Fruit fly (Drosophila melanogaster) whole organism, pupa: ENCODE measurements around the gene CG6951.

ENCODE experiments used
- CG10348 ChIP-seq: fragments of 200-800 bp; sonication (Bioruptor generic); IDR thresholded peaks from 2 replicates; pipeline ENCODE4 v1.3.6; 2022; ENCODE audit warnings: missing biosample characterization, missing genetic modification characterization
- CG12605 ChIP-seq: fragments of 200-800 bp; sonication (Bioruptor generic); IDR thresholded peaks from 2 replicates; pipeline ENCODE4 v1.3.6; 2022; ENCODE audit warnings: missing biosample characterization, missing genetic modification characterization
- CG13204 ChIP-seq: fragments of 200-800 bp; sonication (Bioruptor generic); optimal IDR thresholded peaks from 2 replicates; lab custom pipeline; 2018; ENCODE audit warnings: missing biosample characterization, mild to moderate bottlenecking, missing genetic modification characterization, moderate library complexity
- CG14655 ChIP-seq: fragments of 200-800 bp; sonication (Bioruptor generic); optimal IDR thresholded peaks from 3 replicates; lab custom pipeline; 2017; ENCODE audit warnings: mild to moderate bottlenecking, missing biosample characterization, missing genetic modification reagents, missing genetic modification characterization
- CG15710 ChIP-seq: fragments of 200-800 bp; sonication (Bioruptor generic); optimal IDR thresholded peaks from 2 replicates; lab custom pipeline; 2018; ENCODE audit warnings: missing biosample characterization, mild to moderate bottlenecking, missing genetic modification characterization, moderate library complexity
- CG17806 ChIP-seq: fragments of 200-800 bp; sonication (Bioruptor generic); optimal IDR thresholded peaks from 2 replicates; lab custom pipeline; 2018; ENCODE audit warnings: missing biosample characterization, mild to moderate bottlenecking, missing genetic modification characterization, moderate library complexity
- CG32121 ChIP-seq: fragments of 200-800 bp; sonication (Bioruptor generic); IDR thresholded peaks from 2 replicates; pipeline ENCODE4 v1.3.6; 2022; ENCODE audit warnings: missing biosample characterization, missing genetic modification characterization
- CG34367 ChIP-seq: fragments of 200-800 bp; sonication (Bioruptor generic); optimal IDR thresholded peaks from 2 replicates; lab custom pipeline; 2018; ENCODE audit warnings: missing biosample characterization, mild to moderate bottlenecking, missing genetic modification characterization
- CG4496 ChIP-seq: fragments of 200-800 bp; sonication (Bioruptor generic); IDR thresholded peaks from 3 replicates; pipeline ENCODE4 v1.3.6; 2022; ENCODE audit warnings: missing biosample characterization, missing genetic modification characterization
- CG8159 ChIP-seq: fragments of 200-800 bp; sonication (Bioruptor generic); optimal IDR thresholded peaks from 3 replicates; lab custom pipeline; 2018; ENCODE audit warnings: missing biosample characterization, mild to moderate bottlenecking, missing genetic modification characterization, moderate library complexity
- CG8301 ChIP-seq: fragments of 200-800 bp; sonication (Bioruptor generic); optimal IDR thresholded peaks from 2 replicates; lab custom pipeline; 2018; ENCODE audit warnings: missing biosample characterization, mild to moderate bottlenecking, missing genetic modification characterization
- CG9948 ChIP-seq: fragments of 200-800 bp; sonication (Bioruptor generic); optimal IDR thresholded peaks from 2 replicates; lab custom pipeline; 2018; ENCODE audit warnings: missing biosample characterization, mild to moderate bottlenecking, missing genetic modification characterization, moderate library complexity
- D1 ChIP-seq: fragments of 200-800 bp; sonication (Bioruptor generic); optimal IDR thresholded peaks from 2 replicates; lab custom pipeline; 2018; ENCODE audit warnings: missing biosample characterization, mild to moderate bottlenecking, missing genetic modification characterization, moderate library complexity
- EcR ChIP-seq: fragments of 200-800 bp; sonication (Bioruptor generic); optimal IDR thresholded peaks from 3 replicates; lab custom pipeline; 2019; ENCODE audit warnings: missing biosample characterization, missing genetic modification characterization, mild to moderate bottlenecking, moderate library complexity, missing genetic modification reagents
- Ets98B ChIP-seq: fragments of 200-800 bp; sonication (Bioruptor generic); IDR thresholded peaks from 2 replicates; pipeline ENCODE4 v1.3.6; 2022; ENCODE audit warnings: missing biosample characterization, missing genetic modification characterization
- Pif1A ChIP-seq: fragments of 200-800 bp; sonication (Bioruptor generic); optimal IDR thresholded peaks from 3 replicates; lab custom pipeline; 2016; ENCODE audit warnings: missing biosample characterization, missing genetic modification characterization
- Pif1B ChIP-seq: fragments of 200-800 bp; sonication (Bioruptor generic); optimal IDR thresholded peaks from 3 replicates; lab custom pipeline; 2016; ENCODE audit warnings: missing biosample characterization, missing genetic modification characterization
- Snoo ChIP-seq: fragments of 200-800 bp; sonication (Bioruptor generic); optimal IDR thresholded peaks from 3 replicates; lab custom pipeline; 2017; ENCODE audit warnings: missing biosample characterization, mild to moderate bottlenecking, missing genetic modification characterization, inconsistent platforms
- fd96Ca ChIP-seq: fragments of 200-800 bp; sonication (Bioruptor generic); IDR thresholded peaks from 3 replicates; pipeline ENCODE4 v1.3.6; 2022; ENCODE audit warnings: missing biosample characterization, missing genetic modification characterization
- gl ChIP-seq: fragments of 200-800 bp; sonication (Bioruptor generic); optimal IDR thresholded peaks from 2 replicates; lab custom pipeline; 2018; ENCODE audit warnings: missing biosample characterization, mild to moderate bottlenecking, missing genetic modification characterization
- rn ChIP-seq: fragments of 200-800 bp; sonication (Bioruptor generic); IDR thresholded peaks from 2 replicates; pipeline ENCODE4 v1.3.6; 2022; ENCODE audit warnings: missing biosample characterization, missing genetic modification characterization

The CG6951 gene

DNA sequence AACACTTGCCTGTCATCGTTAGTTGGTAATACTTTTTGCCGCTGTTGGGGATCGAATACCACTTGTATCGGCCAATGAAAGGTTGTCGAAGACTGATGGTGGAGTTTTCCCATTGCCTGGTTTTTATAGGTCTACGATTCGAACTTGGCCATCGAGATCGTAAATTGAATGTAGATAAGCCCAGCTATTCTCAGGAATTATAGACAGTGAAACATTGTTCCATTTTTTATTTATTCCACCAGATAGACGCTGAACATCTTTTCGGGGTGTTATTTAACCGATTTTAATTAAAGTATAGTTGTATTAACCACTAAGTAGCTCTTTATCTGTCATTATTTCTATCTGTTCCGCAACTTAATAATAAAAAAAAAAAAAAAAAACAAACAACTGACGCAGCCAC lies 37.5 kb upstream of the CG6951 start, which contains the start of gene CG7298:
Gene CG7298 (minus strand): TSS at position 101 of the 400 bp plus-strand sequence.
- TF ChIP-seq Pif1B (GFP tag; lab: Kevin White, UChicago), result no peak
- TF ChIP-seq CG13204 (GFP tag; lab: Kevin White, UChicago), result no peak
- TF ChIP-seq, all 21 proteins: peak for 0

DNA sequence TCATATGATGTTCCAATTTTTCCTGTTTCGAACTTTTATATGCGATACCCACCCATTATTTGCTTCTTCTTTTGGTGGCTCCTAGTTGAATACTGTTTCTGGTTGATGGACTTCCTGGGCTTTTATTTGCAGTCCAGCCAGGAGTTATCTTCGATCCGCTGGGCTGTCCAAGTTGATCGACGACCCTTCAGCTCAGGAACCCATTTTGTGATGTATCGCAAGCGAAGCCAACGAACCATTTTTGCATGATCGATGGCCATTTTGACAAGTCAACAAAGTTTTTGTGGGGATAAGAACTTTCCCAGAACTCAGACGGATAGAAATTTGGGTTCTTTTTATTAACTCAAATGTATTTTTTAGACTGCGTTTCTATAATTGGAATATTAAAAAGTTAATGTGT lies 35.1 kb upstream of the CG6951 start, which contains the start of gene CG7290:
Gene CG7290 (minus strand): TSS at position 101 of the 400 bp plus-strand sequence.
- TF ChIP-seq Pif1A (no peak), CG34367 (tag; lab: Kevin White, UChicago) (no peak), CG4496 (no peak), CG9948 (tag; lab: Kevin White, UChicago) (no peak), EcR (GFP tag; lab: Kevin White, UChicago) (no peak), D1 (tag; lab: Kevin White, UChicago) (no peak), CG8301 (tag; lab: Kevin White, UChicago) (no peak), fd96Ca (GFP tag; lab: Robert Waterston, UW) (no peak)
- TF ChIP-seq, all 21 proteins: peak for 0

DNA sequence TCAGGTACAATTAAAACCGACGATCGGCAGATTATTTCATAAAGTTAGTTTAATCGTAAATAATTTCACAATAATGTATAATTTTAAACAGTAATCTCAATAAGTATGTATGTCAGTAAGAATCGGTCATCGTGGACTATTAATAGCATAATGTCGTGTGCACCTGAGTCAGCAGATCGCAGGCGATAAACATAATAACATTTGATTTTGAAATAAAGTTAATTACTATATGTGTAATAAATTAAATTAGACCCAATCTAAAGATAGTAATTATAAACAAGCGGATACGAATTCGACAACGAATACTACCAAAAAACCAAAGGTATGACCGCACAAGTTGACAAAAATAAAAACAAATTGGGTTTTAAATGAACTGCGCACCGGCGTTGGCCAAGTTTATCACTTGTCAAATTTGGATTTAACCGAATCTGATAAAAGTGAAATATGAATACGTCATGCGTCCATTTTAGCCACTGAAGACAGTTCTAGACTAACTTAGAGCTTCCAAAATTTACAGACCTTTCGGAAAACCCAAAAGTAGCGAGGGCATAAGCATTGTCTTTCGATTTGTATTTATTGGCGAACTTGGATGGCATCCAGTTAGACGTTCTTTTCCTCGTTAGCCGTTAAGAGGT lies 34.0 kb upstream of the CG6951 start, which contains the start of gene CG6996:
Gene CG6996 (plus strand): TSS at position 585 of the 635 bp plus-strand sequence.
- TF ChIP-seq CG32121 (GFP tag; lab: Robert Waterston, UW) (no peak), CG12605 (no peak), EcR (GFP tag; lab: Kevin White, UChicago) (no peak), CG8159 (tag; lab: Kevin White, UChicago) (no peak), CG9948 (tag; lab: Kevin White, UChicago) (no peak), CG10348 (GFP tag; lab: Robert Waterston, UW) (no peak), Pif1B (GFP tag; lab: Kevin White, UChicago) (no peak), D1 (tag; lab: Kevin White, UChicago) (no peak)

DNA sequence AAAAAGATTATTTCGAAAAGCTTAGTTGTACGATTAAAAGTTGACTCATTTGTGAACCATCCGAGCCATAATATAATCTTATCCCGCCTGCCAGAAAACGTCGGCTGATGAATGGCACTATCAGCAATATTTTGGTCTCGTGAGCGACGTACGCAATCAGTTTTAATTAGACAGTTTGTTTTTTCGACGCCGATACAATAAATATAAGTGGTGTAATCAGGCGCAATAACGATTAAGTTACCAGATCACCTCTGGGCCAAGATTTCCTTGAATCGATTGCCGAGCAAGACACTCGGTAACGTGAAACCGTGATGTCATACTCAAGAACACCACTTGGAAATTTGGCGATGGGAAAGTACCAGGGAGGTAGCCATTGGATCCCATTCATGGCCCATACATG lies 32.0 kb upstream of the CG6951 start:
- no peak for TF ChIP-seq CG17806

DNA sequence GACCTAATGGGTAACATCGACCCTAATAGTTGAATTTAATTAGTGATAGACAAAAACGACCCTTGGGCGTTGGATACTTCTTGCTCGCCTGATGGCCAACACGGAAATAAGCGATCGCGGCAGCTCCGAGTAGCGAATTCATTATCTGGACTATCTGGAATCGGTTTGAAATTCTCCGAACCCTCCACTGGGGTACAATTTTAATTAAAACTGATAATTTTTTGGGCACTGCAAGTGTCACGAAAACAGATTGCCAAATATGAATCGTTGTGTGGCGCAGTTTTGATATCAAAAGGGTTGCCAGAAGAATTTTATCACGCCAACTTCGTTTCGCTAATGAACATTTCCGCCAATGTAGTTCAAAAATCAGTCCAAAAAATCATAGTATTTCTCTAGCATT lies 31.2 kb upstream of the CG6951 start:
- TF ChIP-seq CG14655 (GFP tag; lab: Kevin White, UChicago), result no peak
- TF ChIP-seq Pif1B (GFP tag; lab: Kevin White, UChicago), result no peak
- TF ChIP-seq CG8159 (tag; lab: Kevin White, UChicago), result no peak
- TF ChIP-seq Snoo (tag; lab: Kevin White, UChicago), result no peak
- no peak for TF ChIP-seq Pif1A
- no peak for TF ChIP-seq CG9948 (tag; lab: Kevin White, UChicago)
- TF ChIP-seq fd96Ca (GFP tag; lab: Robert Waterston, UW), result no peak
- no peak for TF ChIP-seq CG12605
- no peak for TF ChIP-seq CG15710 (tag; lab: Kevin White, UChicago)
- TF ChIP-seq rn, result no peak
- no peak for TF ChIP-seq D1 (tag; lab: Kevin White, UChicago)
- TF ChIP-seq Ets98B (GFP tag; lab: Robert Waterston, UW), result no peak

DNA sequence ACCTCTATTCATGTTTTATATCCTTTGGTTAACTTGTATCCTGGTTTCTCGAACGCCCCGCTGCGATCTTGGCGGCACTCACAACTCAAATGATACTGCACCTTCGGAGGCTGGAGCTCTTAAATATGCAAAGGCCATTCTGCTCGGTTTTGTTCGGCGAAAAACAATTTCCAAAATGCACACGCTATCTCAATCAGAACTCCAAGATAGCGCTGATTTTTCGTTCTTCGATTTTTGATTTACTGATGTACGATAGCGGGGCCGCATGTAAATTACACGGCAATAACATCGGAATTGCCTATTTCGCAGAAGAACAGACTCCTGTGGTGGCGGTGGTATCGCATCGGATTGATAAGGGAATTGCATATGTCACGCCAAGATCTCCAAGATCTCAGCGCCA lies 29.0 kb upstream of the CG6951 start, which contains the start of gene CG7017:
Gene CG7017 (minus strand): TSS at position 101 of the 400 bp plus-strand sequence.
- TF ChIP-seq CG32121 (GFP tag; lab: Robert Waterston, UW) (no peak), EcR (GFP tag; lab: Kevin White, UChicago) (no peak), CG12605 (no peak), Ets98B (GFP tag; lab: Robert Waterston, UW) (no peak), Pif1A (no peak), gl (tag; lab: Kevin White, UChicago) (no peak), CG17806 (no peak), fd96Ca (GFP tag; lab: Robert Waterston, UW) (no peak), CG9948 (tag; lab: Kevin White, UChicago) (no peak), CG8301 (tag; lab: Kevin White, UChicago) (no peak), CG13204 (GFP tag; lab: Kevin White, UChicago) (no peak)

DNA sequence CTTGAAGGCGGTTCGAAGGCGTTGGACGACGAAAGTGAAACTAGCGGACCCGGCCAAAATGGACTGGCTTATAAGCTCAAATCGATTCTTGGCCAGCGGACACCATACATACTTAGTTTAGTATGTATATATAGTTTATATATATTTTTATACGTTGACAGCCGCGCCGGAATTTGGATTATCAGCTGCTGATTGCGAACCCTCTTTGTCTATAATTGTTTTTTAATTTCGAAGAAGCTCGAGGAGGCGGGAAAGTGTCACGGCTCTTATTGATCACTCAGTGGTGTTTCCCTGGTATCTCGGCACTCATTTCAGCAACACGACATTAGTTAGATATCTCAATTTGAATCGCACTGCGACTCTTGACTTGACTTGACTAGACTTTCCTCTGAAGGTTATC lies 20.7 kb upstream of the CG6951 start, which contains the start of gene CG6933:
Gene CG6933 (minus strand): TSS at position 47 of the 400 bp plus-strand sequence.
- TF ChIP-seq Ets98B (GFP tag; lab: Robert Waterston, UW) (no peak), EcR (GFP tag; lab: Kevin White, UChicago) (no peak), CG34367 (tag; lab: Kevin White, UChicago) (no peak), CG17806 (no peak), Pif1B (GFP tag; lab: Kevin White, UChicago) (no peak)
